Fruit fly (Drosophila melanogaster) whole organism, adult: Measurements from ENCODE around the gene wda.

Experiments used
- CG7101 ChIP-seq: fragments of 200-800 bp; sonication (Bioruptor generic); optimal IDR thresholded peaks from 2 replicates; lab custom pipeline; 2018; ENCODE audit warnings: missing biosample characterization, mild to moderate bottlenecking, missing genetic modification characterization, moderate library complexity
- Clk ChIP-seq: fragments of 200-800 bp; sonication (Bioruptor generic); optimal IDR thresholded peaks from 2 replicates; lab custom pipeline; 2017; ENCODE audit warnings: missing biosample characterization, missing genetic modification characterization
- Hr96 ChIP-seq: fragments of 200-800 bp; sonication (Bioruptor generic); optimal IDR thresholded peaks from 2 replicates; lab custom pipeline; 2016; ENCODE audit warnings: missing biosample characterization, missing genetic modification characterization

dm6 chr3R:23215434-23215730 lies 42.5 kb downstream of the wda start:
- no peak for TF ChIP-seq CG7101
- TF ChIP-seq Clk (GFP tag; lab: Kevin White, UChicago), result no peak
- no peak for TF ChIP-seq Hr96 (GFP tag; lab: Kevin White, UChicago)
